Worm (Caenorhabditis elegans): ENCODE results near the gene C14A6.13.

- no peak for TF ChIP-seq ama-1 (optimal IDR thresholded peaks at IDR 0.05)
- TF ChIP-seq sea-1 (GFP tag; conservative IDR thresholded peaks at IDR 0.05), result no peak
- TF ChIP-seq ets-7 (tag; optimal IDR thresholded peaks at IDR 0.05), result no peak
- no peak for TF ChIP-seq scrt-1 (GFP tag; IDR thresholded peaks at IDR 0.05)
- no peak for TF ChIP-seq aly-1 (tag; optimal IDR thresholded peaks at IDR 0.05)
- TF ChIP-seq ceh-13 (GFP tag; optimal IDR thresholded peaks at IDR 0.05), result no peak
- TF ChIP-seq flt-1 (GFP tag; IDR thresholded peaks at IDR 0.05), result no peak
- no peak for TF ChIP-seq tra-4 (tag; optimal IDR thresholded peaks at IDR 0.05)
- no peak for TF ChIP-seq hmg-4 (GFP tag; optimal IDR thresholded peaks at IDR 0.05)
- no peak for TF ChIP-seq B0310.2 (tag; optimal IDR thresholded peaks at IDR 0.05)
- no peak for TF ChIP-seq pes-1 (GFP tag; IDR thresholded peaks at IDR 0.05)
- TF ChIP-seq tbx-11 (GFP tag; IDR thresholded peaks at IDR 0.05), result no peak
- no peak for TF ChIP-seq tbx-37 (GFP tag; conservative IDR thresholded peaks at IDR 0.05)
- TF ChIP-seq hnd-1 (tag; optimal IDR thresholded peaks at IDR 0.05), result no peak
Measured at ce11 chrV:18131049-18131448, 30.1 kb downstream of the C14A6.13 start, which contains the start of gene Y37H2A.12.
